Fruit fly (Drosophila melanogaster) whole organism, embryonic: ENCODE measurements around the gene CG18269.

Experiments
- CG10267 ChIP-seq: fragments of 200-800 bp; sonication (Bioruptor generic); optimal IDR thresholded peaks from 2 replicates; lab custom pipeline; 2018; ENCODE audit warnings: missing biosample characterization, mild to moderate bottlenecking, missing genetic modification characterization, moderate library complexity
- CG33557 ChIP-seq: fragments of 200-800 bp; sonication (Bioruptor generic); optimal IDR thresholded peaks from 2 replicates; lab custom pipeline; 2019; ENCODE audit warnings: missing biosample characterization, mild to moderate bottlenecking, missing genetic modification characterization, moderate library complexity
- Six4 ChIP-seq: fragments of 200-800 bp; sonication (Bioruptor generic); optimal IDR thresholded peaks from 2 replicates; lab custom pipeline; 2016; ENCODE audit warnings: missing biosample characterization, missing genetic modification characterization
- Xbp1 ChIP-seq: fragments of 200-800 bp; sonication (Bioruptor generic); optimal IDR thresholded peaks from 3 replicates; lab custom pipeline; 2016; ENCODE audit warnings: missing biosample characterization, mild to moderate bottlenecking, missing genetic modification characterization
- dmrt99B ChIP-seq: fragments of 200-800 bp; sonication (Bioruptor generic); optimal IDR thresholded peaks from 2 replicates; lab custom pipeline; 2018; ENCODE audit warnings: missing biosample characterization, mild to moderate bottlenecking, missing genetic modification characterization, moderate library complexity
- gcm ChIP-seq: fragments of 200-800 bp; sonication (Bioruptor generic); optimal IDR thresholded peaks from 2 replicates; lab custom pipeline; 2019; ENCODE audit warnings: missing biosample characterization, mild to moderate bottlenecking, missing genetic modification characterization, moderate library complexity
- otp ChIP-seq: fragments of 200-800 bp; sonication (Bioruptor generic); IDR thresholded peaks from 3 replicates; pipeline ENCODE4, ENCODE4 v1.3.6; 2022; ENCODE audit warnings: missing biosample characterization, missing genetic modification characterization
- sob ChIP-seq: fragments of 200-800 bp; sonication (Bioruptor generic); IDR thresholded peaks from 2 replicates; pipeline ENCODE4 v1.3.6; 2022; ENCODE audit warnings: missing biosample characterization, missing genetic modification characterization

dm6 chr2L:5558809-5559392 lies 7.3 kb downstream of the CG18269 start, which contains the start of gene GluRIIB:
- TF ChIP-seq CG10267 (no peak), gcm (GFP tag; lab: Kevin White, UChicago) (no peak), Xbp1 (GFP tag; lab: Kevin White, UChicago) (no peak), CG33557 (GFP tag; lab: Kevin White, UChicago) (no peak), dmrt99B (peak; percentile 56), otp (GFP tag; lab: Robert Waterston, UW) (no peak), Six4 (GFP tag; lab: Kevin White, UChicago) (no peak), sob (GFP tag; lab: Robert Waterston, UW) (no peak)
